Fruit fly (Drosophila melanogaster): ENCODE measurements around the gene PH4alphaMP.

Gene PH4alphaMP

dm6 chr3R:30461608-30462243 is 34.2 kb downstream of the PH4alphaMP start (continued):
- no peak for TF ChIP-seq CG15601 (tag; optimal IDR thresholded peaks at IDR 0.05)
- TF ChIP-seq HLHmδ (GFP tag; optimal IDR thresholded peaks at IDR 0.05) = no peak
- no peak for TF ChIP-seq Ets97D (GFP tag; optimal IDR thresholded peaks at IDR 0.05)
- TF ChIP-seq CG9932 (GFP tag; IDR thresholded peaks at IDR 0.05) = no peak
- no peak for TF ChIP-seq BtbVII (GFP tag; optimal IDR thresholded peaks at IDR 0.05)
- TF ChIP-seq dmrt11E (tag; optimal IDR thresholded peaks at IDR 0.05) = peak; percentile 32
- TF ChIP-seq danr (GFP tag; IDR thresholded peaks at IDR 0.05) = no peak
- no peak for TF ChIP-seq CTCF (GFP tag; optimal IDR thresholded peaks at IDR 0.05)
- TF ChIP-seq CG7372 (GFP tag; IDR thresholded peaks at IDR 0.05) = no peak
- no peak for TF ChIP-seq da (GFP tag; optimal IDR thresholded peaks at IDR 0.05)
- TF ChIP-seq trem (tag; optimal IDR thresholded peaks at IDR 0.05) = no peak
- peak; percentile 33 for TF ChIP-seq Meics (GFP tag; optimal IDR thresholded peaks at IDR 0.05)
- no peak for TF ChIP-seq Hmx (GFP tag; optimal IDR thresholded peaks at IDR 0.05)
- TF ChIP-seq CG4854 (GFP tag; optimal IDR thresholded peaks at IDR 0.05) = no peak
- TF ChIP-seq Myb (GFP tag; optimal IDR thresholded peaks at IDR 0.05) = no peak
- no peak for TF ChIP-seq run (tag; optimal IDR thresholded peaks at IDR 0.05)
- TF ChIP-seq CG7839 (tag; optimal IDR thresholded peaks at IDR 0.05) = peak; percentile 58
- no peak for TF ChIP-seq pnt (GFP tag; optimal IDR thresholded peaks at IDR 0.05)
- TF ChIP-seq gcm (GFP tag; optimal IDR thresholded peaks at IDR 0.05) = peak; percentile 15
- no peak for TF ChIP-seq Doc3 (GFP tag; IDR thresholded peaks at IDR 0.05; ENCODE audit: partially characterized antibody)
- TF ChIP-seq ftz-f1 (GFP tag; optimal IDR thresholded peaks at IDR 0.05) = no peak
- TF ChIP-seq bsh (GFP tag; optimal IDR thresholded peaks at IDR 0.05) = peak in 1 of 2 experiments; percentile 20
- TF ChIP-seq CG16813 (GFP tag; IDR thresholded peaks at IDR 0.05; ENCODE audit: partially characterized antibody) = no peak
- no peak for TF ChIP-seq CG2129 (GFP tag; IDR thresholded peaks at IDR 0.05; ENCODE audit: partially characterized antibody)
- TF ChIP-seq Sry-β (GFP tag; optimal IDR thresholded peaks at IDR 0.05) = no peak
- no peak for TF ChIP-seq tna (GFP tag; IDR thresholded peaks at IDR 0.05; ENCODE audit: partially characterized antibody)
- 0 out of 2 replicates have a peak, but pooled peaks have one; percentile 8 for TF ChIP-seq Oaz (GFP tag; IDR thresholded peaks at IDR 0.05)
- TF ChIP-seq CG2712 (tag; optimal IDR thresholded peaks at IDR 0.05) = peak; percentile 39
- no peak for TF ChIP-seq CG1024 (GFP tag; IDR thresholded peaks at IDR 0.05)
- no peak for TF ChIP-seq CG17361 (GFP tag; IDR thresholded peaks at IDR 0.05)
- TF ChIP-seq CG8388 (GFP tag; optimal IDR thresholded peaks at IDR 0.05) = peak; percentile 17
- peak; percentile 28 for TF ChIP-seq tap (tag; optimal IDR thresholded peaks at IDR 0.05)
- TF ChIP-seq nerfin-2 (GFP tag; IDR thresholded peaks at IDR 0.05; ENCODE audit: partially characterized antibody) = no peak
- TF ChIP-seq CG31388 (GFP tag; optimal IDR thresholded peaks at IDR 0.05) = no peak
- no peak for TF ChIP-seq luna (GFP tag; optimal IDR thresholded peaks at IDR 0.05)
- TF ChIP-seq CG12659 (GFP tag; optimal IDR thresholded peaks at IDR 0.05) = peak; percentile 19
- TF ChIP-seq ase (GFP tag; IDR thresholded peaks at IDR 0.05) = no peak
- peak; percentile 6 for TF ChIP-seq CG4328 (GFP tag; optimal IDR thresholded peaks at IDR 0.05)
- TF ChIP-seq kay (GFP tag; optimal IDR thresholded peaks at IDR 0.05) = no peak
- TF ChIP-seq peb (GFP tag; IDR thresholded peaks at IDR 0.05) = no peak
- TF ChIP-seq pfk (GFP tag; optimal IDR thresholded peaks at IDR 0.05) = no peak
- no peak for TF ChIP-seq D19A (tag; optimal IDR thresholded peaks at IDR 0.05)
- peak; percentile 43 for TF ChIP-seq CG12391 (tag; optimal IDR thresholded peaks at IDR 0.05)
- TF ChIP-seq corto (GFP tag; optimal IDR thresholded peaks at IDR 0.05) = no peak
- no peak for TF ChIP-seq sr (GFP tag; IDR thresholded peaks at IDR 0.05)
- no peak for TF ChIP-seq hb (GFP tag; IDR thresholded peaks at IDR 0.05; ENCODE audit: partially characterized antibody)
- no peak for TF ChIP-seq CG5953 (GFP tag; IDR thresholded peaks at IDR 0.05)
- no peak for TF ChIP-seq CG1529 (GFP tag; optimal IDR thresholded peaks at IDR 0.05)
- 0 out of 3 replicates have a peak, but pooled peaks have one; percentile 45 for TF ChIP-seq CG2199 (GFP tag; IDR thresholded peaks at IDR 0.05)
- TF ChIP-seq dysf (GFP tag; IDR thresholded peaks at IDR 0.05) = peak; percentile 57; the same call in 1 of the 3 replicates
